Worm (Caenorhabditis elegans) whole organism, young adult: ENCODE data around the gene nprl-3.

Source experiments
- B0019.2 ChIP-seq: fragments of 200-800 bp; sonication (Bioruptor generic); conservative IDR thresholded peaks from 2 replicates; pipeline ENCODE4 v1.3.6; 2022; ENCODE audit warnings: missing genetic modification reagents, missing genetic modification characterization, missing compliant biosample characterization
- B0035.1 ChIP-seq: sonication (generic microtip); optimal IDR thresholded peaks from 2 replicates; lab custom pipeline; 2016; ENCODE audit warnings: missing genetic modification characterization, mild to moderate bottlenecking, missing compliant biosample characterization, missing genotype, missing genetic modification reagents
- B0261.1 ChIP-seq: sonication (generic microtip); optimal IDR thresholded peaks from 2 replicates; lab custom pipeline; 2016; ENCODE audit warnings: mild to moderate bottlenecking, missing genetic modification characterization, moderate library complexity, missing compliant biosample characterization
- F22D6.2 ChIP-seq: sonication (generic microtip); optimal IDR thresholded peaks from 2 replicates; lab custom pipeline; 2016; ENCODE audit warnings: mild to moderate bottlenecking, missing genetic modification characterization, missing compliant biosample characterization
- F57C9.4 ChIP-seq: sonication (generic microtip); optimal IDR thresholded peaks from 2 replicates; lab custom pipeline; 2017; ENCODE audit warnings: mild to moderate bottlenecking, missing genetic modification characterization, missing compliant biosample characterization
- K12H6.12 ChIP-seq: fragments of 200-800 bp; sonication (Bioruptor generic); optimal IDR thresholded peaks from 2 replicates; lab custom pipeline; 2018; ENCODE audit warnings: mild to moderate bottlenecking, missing genetic modification characterization, missing compliant biosample characterization
- Y53G8AR.9 ChIP-seq: fragments of 200-800 bp; sonication (Bioruptor generic); conservative IDR thresholded peaks from 2 replicates; pipeline ENCODE4 v1.3.6; 2022; ENCODE audit warnings: missing genetic modification reagents, missing genetic modification characterization, missing compliant biosample characterization
- ama-1 ChIP-seq, 3 experiments: fragments of 150-350 bp in 1 of 3; sonication (generic microtip) in 2 of 3; optimal IDR thresholded peaks; 2 replicates each; lab custom pipeline; 2014 to 2018; ENCODE audit warnings: missing biosample characterization in 2 of 3, missing genetic modification characterization in 2 of 3, missing genetic modification reagents in 2 of 3
- aptf-3 ChIP-seq: fragments of 200-800 bp; sonication (Bioruptor generic); IDR thresholded peaks from 2 replicates; pipeline ENCODE4 v1.3.6; 2022; ENCODE audit warnings: missing genetic modification characterization, missing compliant biosample characterization
- athp-1 ChIP-seq: sonication (generic microtip); optimal IDR thresholded peaks from 2 replicates; lab custom pipeline; 2017; ENCODE audit warnings: mild to moderate bottlenecking, missing genetic modification characterization, missing compliant biosample characterization
- attf-5 ChIP-seq: fragments of 200-800 bp; sonication (Bioruptor generic); optimal IDR thresholded peaks from 2 replicates; lab custom pipeline; 2018; ENCODE audit warnings: mild to moderate bottlenecking, missing genetic modification characterization, missing compliant biosample characterization
- cebp-1 ChIP-seq, 2 experiments: fragments of 200-800 bp in 1 of 2; sonication (Bioruptor generic) in 1 of 2; sonication (generic microtip) in 1 of 2; IDR thresholded peaks in 1 of 2; optimal IDR thresholded peaks in 1 of 2; 2 replicates each; pipeline versions ENCODE4 v1.3.6 to Lab custom; 2017 to 2022; ENCODE audit warnings: missing compliant biosample characterization in 2 of 2, missing genetic modification characterization in 2 of 2, mild to moderate bottlenecking in 1 of 2, missing genetic modification reagents in 1 of 2, moderate library complexity in 1 of 2
- cebp-2 ChIP-seq: fragments of 200-800 bp; sonication (Bioruptor generic); IDR thresholded peaks from 2 replicates; pipeline ENCODE4 v1.3.6; 2022; ENCODE audit warnings: missing genetic modification characterization, missing compliant biosample characterization
- ceh-100 ChIP-seq: fragments of 200-800 bp; sonication (Bioruptor generic); IDR thresholded peaks from 2 replicates; pipeline ENCODE4 v1.3.6; 2022; ENCODE audit warnings: missing genetic modification reagents, missing genetic modification characterization, missing compliant biosample characterization
- ceh-58 ChIP-seq: fragments of 200-800 bp; sonication (Bioruptor generic); IDR thresholded peaks from 2 replicates; pipeline ENCODE4 v1.3.6; 2022; ENCODE audit warnings: missing genetic modification characterization, missing compliant biosample characterization
- die-1 ChIP-seq: sonication (generic microtip); optimal IDR thresholded peaks from 2 replicates; lab custom pipeline; 2016; ENCODE audit warnings: missing genotype, mild to moderate bottlenecking, missing genetic modification characterization, missing compliant biosample characterization
- egl-18 ChIP-seq: fragments of 200-800 bp; sonication (Bioruptor generic); IDR thresholded peaks from 2 replicates; pipeline ENCODE4 v1.3.6; 2022; ENCODE audit warnings: missing genetic modification reagents, missing genetic modification characterization, missing compliant biosample characterization
- hlh-12 ChIP-seq: sonication (generic microtip); optimal IDR thresholded peaks from 2 replicates; lab custom pipeline; 2016; ENCODE audit warnings: missing genetic modification characterization, missing compliant biosample characterization
- hlh-26 ChIP-seq: fragments of 200-800 bp; sonication (Bioruptor generic); conservative IDR thresholded peaks from 2 replicates; pipeline ENCODE4 v1.3.6; 2022; ENCODE audit warnings: missing genetic modification reagents, missing genetic modification characterization, missing compliant biosample characterization
- let-526 ChIP-seq: fragments of 200-800 bp; sonication (Bioruptor generic); IDR thresholded peaks from 2 replicates; pipeline ENCODE4 v1.3.6; 2022; ENCODE audit warnings: missing genetic modification reagents, missing genetic modification characterization, missing compliant biosample characterization
- let-607 ChIP-seq, 2 experiments: fragments of 200-800 bp in 1 of 2; sonication (Bioruptor generic) in 1 of 2; sonication (generic microtip) in 1 of 2; optimal IDR thresholded peaks; 2 replicates each; lab custom pipeline; 2016 to 2018; ENCODE audit warnings: mild to moderate bottlenecking in 2 of 2, missing compliant biosample characterization in 2 of 2, missing genetic modification characterization in 2 of 2, moderate library complexity in 2 of 2, missing genotype in 1 of 2
- lin-40 ChIP-seq: sonication (generic microtip); optimal IDR thresholded peaks from 2 replicates; lab custom pipeline; 2016; ENCODE audit warnings: missing genetic modification characterization, mild to moderate bottlenecking, missing compliant biosample characterization, missing genotype, missing genetic modification reagents
- lin-54 ChIP-seq: fragments of 200-800 bp; sonication (Bioruptor generic); optimal IDR thresholded peaks from 2 replicates; lab custom pipeline; 2018; ENCODE audit warnings: mild to moderate bottlenecking, missing genetic modification characterization, missing compliant biosample characterization
- lsy-27 ChIP-seq: sonication (generic microtip); optimal IDR thresholded peaks from 2 replicates; lab custom pipeline; 2017; ENCODE audit warnings: missing genetic modification characterization, mild to moderate bottlenecking, missing compliant biosample characterization, antibody characterized with exemption, missing genotype, borderline replicate concordance; ENCODE audit not compliant: insufficient read depth
- madf-3 ChIP-seq: fragments of 200-800 bp; sonication (Bioruptor generic); IDR thresholded peaks from 2 replicates; pipeline ENCODE4 v1.3.6; 2022; ENCODE audit warnings: missing genetic modification reagents, missing genetic modification characterization, missing compliant biosample characterization
- mel-28 ChIP-seq: sonication (generic microtip); optimal IDR thresholded peaks from 2 replicates; lab custom pipeline; 2016; ENCODE audit warnings: borderline replicate concordance, mild to moderate bottlenecking, missing genetic modification characterization, missing compliant biosample characterization
- nfya-2 ChIP-seq: fragments of 200-800 bp; sonication (Bioruptor generic); IDR thresholded peaks from 2 replicates; pipeline ENCODE4 v1.3.6; 2022; ENCODE audit warnings: missing genetic modification reagents, missing genetic modification characterization, missing compliant biosample characterization
- nfyb-1 ChIP-seq: fragments of 200-800 bp; sonication (Bioruptor generic); IDR thresholded peaks from 2 replicates; pipeline ENCODE4 v1.3.6; 2022; ENCODE audit warnings: missing genetic modification reagents, missing genetic modification characterization, missing compliant biosample characterization
- nhr-80 ChIP-seq: sonication (generic microtip); optimal IDR thresholded peaks from 2 replicates; lab custom pipeline; 2016; ENCODE audit warnings: missing genetic modification characterization, missing compliant biosample characterization
- pbrm-1 ChIP-seq: fragments of 200-800 bp; sonication (Bioruptor generic); IDR thresholded peaks from 2 replicates; pipeline ENCODE4 v1.3.6; 2022; ENCODE audit warnings: missing genetic modification reagents, missing genetic modification characterization, missing compliant biosample characterization
- pha-4 ChIP-seq: fragments of 150-350 bp; sonication (generic microtip); optimal IDR thresholded peaks from 2 replicates; lab custom pipeline; 2014; ENCODE audit warnings: missing biosample characterization, missing genetic modification reagents, missing genetic modification characterization
- rcor-1 ChIP-seq: fragments of 200-800 bp; sonication (Bioruptor generic); IDR thresholded peaks from 2 replicates; pipeline ENCODE4 v1.3.6; 2022; ENCODE audit warnings: missing genetic modification reagents, missing genetic modification characterization, missing compliant biosample characterization
- rec-8 ChIP-seq, 2 experiments: sonication (generic microtip); optimal IDR thresholded peaks; 2 replicates each; lab custom pipeline; 2016; ENCODE audit warnings: mild to moderate bottlenecking in 2 of 2, missing genetic modification characterization in 2 of 2, missing genetic modification reagents in 2 of 2, missing genotype in 2 of 2, missing biosample characterization in 1 of 2, missing compliant biosample characterization in 1 of 2, moderate library complexity in 1 of 2
- snpc-4 ChIP-seq, 5 experiments: fragments of 150-350 bp in 1 of 5; sonication (generic microtip) in 4 of 5; optimal IDR thresholded peaks; 2 replicates each; lab custom pipeline; 2014 to 2018; ENCODE audit warnings: missing genetic modification characterization in 5 of 5, missing biosample characterization in 3 of 5, antibody characterized with exemption in 2 of 5, mild to moderate bottlenecking in 2 of 5, missing compliant biosample characterization in 2 of 5, missing genotype in 2 of 5, moderate library complexity in 2 of 5, missing genetic modification reagents in 1 of 5
- tbp1 ChIP-seq: fragments of 200-800 bp; sonication (Bioruptor generic); optimal IDR thresholded peaks from 2 replicates; lab custom pipeline; 2018; ENCODE audit warnings: mild to moderate bottlenecking, missing genetic modification characterization, missing compliant biosample characterization
- unc-62 ChIP-seq: fragments of 150-350 bp; optimal IDR thresholded peaks from 2 replicates; lab custom pipeline; 2014; ENCODE audit warnings: missing biosample characterization, missing genetic modification reagents, missing genetic modification characterization
- xnd-1 ChIP-seq: sonication (generic microtip); optimal IDR thresholded peaks from 2 replicates; lab custom pipeline; 2016; ENCODE audit warnings: missing genotype, missing genetic modification reagents, missing genetic modification characterization, missing compliant biosample characterization
- zfh-2 ChIP-seq: fragments of 200-800 bp; sonication (Bioruptor generic); conservative IDR thresholded peaks from 2 replicates; pipeline ENCODE4 v1.3.6; 2022; ENCODE audit warnings: missing genetic modification reagents, missing genetic modification characterization, missing compliant biosample characterization
- zim-3 ChIP-seq: sonication (generic microtip); optimal IDR thresholded peaks from 2 replicates; lab custom pipeline; 2017; ENCODE audit warnings: mild to moderate bottlenecking, missing genetic modification characterization, moderate library complexity, missing compliant biosample characterization
- ztf-26 ChIP-seq: sonication (generic microtip); optimal IDR thresholded peaks from 2 replicates; lab custom pipeline; 2017; ENCODE audit warnings: missing genetic modification characterization, missing compliant biosample characterization
- ztf-28 ChIP-seq: fragments of 200-800 bp; sonication (Bioruptor generic); IDR thresholded peaks from 2 replicates; pipeline ENCODE4 v1.3.6; 2022; ENCODE audit warnings: missing genetic modification reagents, missing genetic modification characterization, missing compliant biosample characterization
- ztf-3 ChIP-seq: fragments of 200-800 bp; sonication (Bioruptor generic); optimal IDR thresholded peaks from 2 replicates; lab custom pipeline; 2018; ENCODE audit warnings: mild to moderate bottlenecking, missing genetic modification characterization, missing compliant biosample characterization

The nprl-3 gene

ce11 chrIV:8262671-8263070 lies 34.6 kb upstream of the nprl-3 start (continued):
- TF ChIP-seq F57C9.4 (tag; lab: Kevin White, UChicago) (no peak), Y53G8AR.9 (0 out of 2 replicates have a peak, but pooled peaks have one; percentile 7), rcor-1 (0 out of 2 replicates have a peak, but pooled peaks have one; percentile 12)
- TF ChIP-seq, all 124 proteins: peak for 9

DNA sequence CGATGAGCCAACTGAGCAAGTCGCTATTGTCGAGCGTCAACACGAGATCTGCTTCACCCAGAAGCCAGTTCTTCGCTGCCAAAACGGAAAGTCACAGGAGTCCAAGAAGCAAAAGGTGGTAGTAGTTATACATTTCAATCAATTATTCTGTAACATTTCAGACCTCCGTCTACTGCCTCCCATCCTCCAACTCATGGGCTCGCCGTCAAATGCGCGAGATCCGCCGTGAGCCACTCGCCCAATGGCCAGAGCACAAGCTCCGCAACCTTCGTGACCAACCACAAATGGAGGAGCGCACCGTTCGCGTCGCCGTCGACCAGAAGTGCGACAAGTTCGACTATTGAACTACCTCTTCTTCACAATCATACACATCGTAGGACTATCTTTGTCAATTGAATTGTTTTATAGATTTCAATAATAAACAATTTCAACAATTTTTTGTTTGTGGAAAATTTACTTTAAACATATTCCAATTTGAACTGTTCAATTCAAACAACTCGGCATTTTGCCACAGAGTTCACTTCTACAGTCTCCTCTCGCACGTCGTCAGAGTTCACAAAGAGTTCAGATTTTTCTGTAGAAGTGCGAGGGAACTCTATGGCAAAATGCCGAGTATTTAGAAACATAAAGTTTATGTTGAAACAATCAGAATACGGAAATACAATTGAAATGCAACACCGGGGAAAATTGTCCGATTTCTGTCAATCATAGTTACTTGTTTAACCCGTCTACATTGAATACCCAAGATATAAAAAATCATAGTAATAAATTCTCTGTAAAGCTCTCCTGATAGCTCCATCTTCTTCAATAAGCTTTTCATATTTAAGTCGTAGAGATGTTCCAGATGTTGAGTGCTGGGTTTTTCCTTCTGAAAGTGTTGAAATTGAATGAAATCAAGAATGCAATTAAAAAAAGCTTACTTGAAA lies 31.0 kb upstream of the nprl-3 start:
- peak; percentile 7 for TF ChIP-seq ama-1 (optimal IDR thresholded peaks at IDR 0.05; lab: Kevin White, UChicago)
- no peak for TF ChIP-seq ama-1 (GFP tag; optimal IDR thresholded peaks at IDR 0.05; lab: Kevin White, UChicago)
- TF ChIP-seq pbrm-1 (GFP tag; lab: Robert Waterston, UW): peak; percentile 23; the same call in 1 of the 2 replicates
- TF ChIP-seq xnd-1 (tag; lab: Kevin White, UChicago): no peak
- no peak for TF ChIP-seq ceh-100 (GFP tag; lab: Robert Waterston, UW)
- TF ChIP-seq K12H6.12 (tag; lab: Kevin White, UChicago): no peak
- peak; percentile 76 for TF ChIP-seq nhr-80 (tag; lab: Kevin White, UChicago)
- no peak for TF ChIP-seq lsy-27 (tag; lab: Kevin White, UChicago)
- peak; percentile 80 for TF ChIP-seq cebp-2 (GFP tag; lab: Robert Waterston, UW)
- no peak for TF ChIP-seq ztf-26
- TF ChIP-seq rec-8 (tag; optimal IDR thresholded peaks at IDR 0.05; lab: Kevin White, UChicago): no peak
- peak; percentile 15 for TF ChIP-seq attf-5 (GFP tag; lab: Kevin White, UChicago)
- TF ChIP-seq ceh-58 (GFP tag; lab: Robert Waterston, UW): 0 out of 2 replicates have a peak, but pooled peaks have one; percentile 73
- TF ChIP-seq hlh-26 (GFP tag; lab: Robert Waterston, UW): no peak
- no peak for TF ChIP-seq B0261.1 (tag; lab: Kevin White, UChicago)
- no peak for TF ChIP-seq egl-18 (GFP tag; lab: Robert Waterston, UW)
- TF ChIP-seq cebp-1 (GFP tag; IDR thresholded peaks at IDR 0.05; lab: Robert Waterston, UW): peak; percentile 21; the same call in 1 of the 2 replicates
- TF ChIP-seq cebp-1 (tag; optimal IDR thresholded peaks at IDR 0.05; lab: Kevin White, UChicago): peak; percentile 67
- no peak for TF ChIP-seq aptf-3 (GFP tag; lab: Robert Waterston, UW)
- no peak for TF ChIP-seq zim-3
- TF ChIP-seq unc-62 (GFP tag; lab: Kevin White, UChicago): no peak
- TF ChIP-seq mel-28 (tag; lab: Kevin White, UChicago): no peak
- TF ChIP-seq pha-4 (tag; lab: Kevin White, UChicago): no peak
- no peak for TF ChIP-seq B0019.2
- peak; percentile 72; the same call in 1 of the 2 replicates for TF ChIP-seq madf-3 (GFP tag; lab: Robert Waterston, UW)
- no peak for TF ChIP-seq B0035.1 (tag; lab: Kevin White, UChicago)
- peak; percentile 32 for TF ChIP-seq tbp1
- TF ChIP-seq athp-1 (tag; lab: Kevin White, UChicago): no peak
- TF ChIP-seq die-1 (tag; lab: Kevin White, UChicago): no peak
- no peak for TF ChIP-seq F22D6.2 (tag; lab: Kevin White, UChicago)
- no peak for TF ChIP-seq ztf-3 (GFP tag; lab: Kevin White, UChicago)
- no peak for TF ChIP-seq hlh-12
- peak; percentile 54; the same call in 1 of the 2 replicates for TF ChIP-seq let-526 (GFP tag; lab: Robert Waterston, UW)
- TF ChIP-seq lin-54 (GFP tag; lab: Kevin White, UChicago): peak; percentile 34
- no peak for TF ChIP-seq let-607 (tag; optimal IDR thresholded peaks at IDR 0.05; lab: Kevin White, UChicago)
- TF ChIP-seq nfyb-1 (GFP tag; lab: Robert Waterston, UW): peak; percentile 45
- 0 out of 2 replicates have a peak, but pooled peaks have one; percentile 68 for TF ChIP-seq nfya-2
- TF ChIP-seq snpc-4 (GFP tag; optimal IDR thresholded peaks at IDR 0.05; lab: Kevin White, UChicago): no peak
- peak in 1 of 4 experiments; percentile 7 for TF ChIP-seq snpc-4 (tag; optimal IDR thresholded peaks at IDR 0.05; lab: Kevin White, UChicago)
- TF ChIP-seq lin-40 (tag; lab: Kevin White, UChicago): no peak
- TF ChIP-seq ztf-28 (GFP tag; lab: Robert Waterston, UW): no peak; the same call in 1 of the 2 replicates
- TF ChIP-seq zfh-2 (GFP tag; lab: Robert Waterston, UW): peak; percentile 85
